Comparison of ENCODE assay signal across 2 fruit fly cellular contexts in the genomic region with DNA sequence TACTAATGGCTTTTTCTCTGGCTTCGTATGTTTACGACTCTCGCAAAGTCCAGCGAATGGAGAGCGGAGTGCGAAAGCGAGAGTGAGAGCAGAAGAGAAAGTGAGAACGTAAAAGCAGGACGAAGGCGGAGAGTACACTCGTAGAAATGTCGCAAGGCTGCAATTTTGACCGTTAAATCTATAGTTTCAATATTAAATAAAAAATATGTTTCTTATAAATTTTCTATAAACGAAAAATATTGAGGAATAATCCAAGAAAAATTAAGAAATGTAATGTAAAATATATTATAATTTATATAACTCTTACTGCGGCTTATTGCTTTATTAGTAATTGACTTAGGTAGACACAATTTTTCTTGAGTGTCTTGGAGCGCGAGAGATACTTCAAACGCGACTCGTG.
TF ChIP-seq lines count a peak whose summit lies in the region.

No protein-coding gene starts in this region.

TF ChIP-seq in whole organism, embryonic, 481 proteins besides CTCF, POLR2A, EP300 and RAD21 (continued from another document):
- peak; percentile 33; the same call in 1 of the 3 replicates for TF ChIP-seq tgo (GFP tag; IDR thresholded peaks at IDR 0.05; lab: Robert Waterston, UW)
- TF ChIP-seq CG6854 (GFP tag; optimal IDR thresholded peaks at IDR 0.05; lab: Kevin White, UChicago) = no peak
- peak; percentile 35 for TF ChIP-seq zen (tag; optimal IDR thresholded peaks at IDR 0.05; lab: Kevin White, UChicago)
- TF ChIP-seq CG8924 (tag; optimal IDR thresholded peaks at IDR 0.05; lab: Kevin White, UChicago) = peak; percentile 11
- peak; percentile 2 for TF ChIP-seq Sox102F (GFP tag; optimal IDR thresholded peaks at IDR 0.05; lab: Kevin White, UChicago)
- TF ChIP-seq Blimp-1 (GFP tag; optimal IDR thresholded peaks at IDR 0.05; lab: Kevin White, UChicago) = peak; percentile 40
- TF ChIP-seq Oli (tag; optimal IDR thresholded peaks at IDR 0.05; lab: Kevin White, UChicago) = peak; percentile 2
- TF ChIP-seq Meics (GFP tag; optimal IDR thresholded peaks at IDR 0.05; lab: Kevin White, UChicago) = peak; percentile 14
- TF ChIP-seq CG10979 (tag; optimal IDR thresholded peaks at IDR 0.05; lab: Kevin White, UChicago) = peak; percentile 12
- no peak for TF ChIP-seq CG3838 (GFP tag; optimal IDR thresholded peaks at IDR 0.05; lab: Kevin White, UChicago)
- TF ChIP-seq row (GFP tag; IDR thresholded peaks at IDR 0.05; lab: Robert Waterston, UW) = peak; percentile 55; the same call in 1 of the 3 replicates
- TF ChIP-seq CG18599 (GFP tag; optimal IDR thresholded peaks at IDR 0.05; lab: Kevin White, UChicago) = peak; percentile 17
- no peak for TF ChIP-seq NC2α (GFP tag; optimal IDR thresholded peaks at IDR 0.05; lab: Kevin White, UChicago)
- peak; percentile 39 for TF ChIP-seq lab (GFP tag; optimal IDR thresholded peaks at IDR 0.05; lab: Kevin White, UChicago)
- no peak for TF ChIP-seq zen2 (GFP tag; IDR thresholded peaks at IDR 0.05; lab: Robert Waterston, UW; ENCODE audit: partially characterized antibody)
- TF ChIP-seq pb (GFP tag; optimal IDR thresholded peaks at IDR 0.05; lab: Kevin White, UChicago) = no peak
- TF ChIP-seq corto (GFP tag; optimal IDR thresholded peaks at IDR 0.05; lab: Kevin White, UChicago) = peak; percentile 28
- TF ChIP-seq CHES-1-like (GFP tag; optimal IDR thresholded peaks at IDR 0.05; lab: Kevin White, UChicago) = no peak
- no peak for TF ChIP-seq CG15514 (GFP tag; optimal IDR thresholded peaks at IDR 0.05; lab: Kevin White, UChicago)
- TF ChIP-seq D19A (tag; optimal IDR thresholded peaks at IDR 0.05; lab: Kevin White, UChicago) = peak; percentile 1

TF ChIP-seq in whole organism, prepupa, 60 proteins besides CTCF, POLR2A, EP300 and RAD21 (continued from another document):
- TF ChIP-seq CG31627 (GFP tag; optimal IDR thresholded peaks at IDR 0.05; lab: Kevin White, UChicago) (no peak), CG3032 (tag; optimal IDR thresholded peaks at IDR 0.05; lab: Kevin White, UChicago) (no peak), Sox102F (GFP tag; optimal IDR thresholded peaks at IDR 0.05; lab: Kevin White, UChicago) (peak; percentile 12), Hr4 (GFP tag; optimal IDR thresholded peaks at IDR 0.05; lab: Kevin White, UChicago) (no peak), Hr38 (GFP tag; optimal IDR thresholded peaks at IDR 0.05; lab: Kevin White, UChicago) (no peak), CG15336 (GFP tag; IDR thresholded peaks at IDR 0.05; lab: Robert Waterston, UW) (no peak), Met (GFP tag; optimal IDR thresholded peaks at IDR 0.05; lab: Kevin White, UChicago) (peak; percentile 19), CG10631 (GFP tag; optimal IDR thresholded peaks at IDR 0.05; lab: Kevin White, UChicago) (peak; percentile 53), dac (GFP tag; optimal IDR thresholded peaks at IDR 0.05; lab: Kevin White, UChicago) (no peak), CG6276 (GFP tag; optimal IDR thresholded peaks at IDR 0.05; lab: Kevin White, UChicago) (no peak), svp (GFP tag; lab: Kevin White, UChicago) (peak; percentile 64), CG3919 (GFP tag; optimal IDR thresholded peaks at IDR 0.05; lab: Kevin White, UChicago) (peak; percentile 55), CG6792 (GFP tag; optimal IDR thresholded peaks at IDR 0.05; lab: Kevin White, UChicago) (peak; percentile 50), CG6163 (GFP tag; IDR thresholded peaks at IDR 0.05; lab: Robert Waterston, UW) (no peak; the same call in 2 of the 3 replicates), CG11294 (GFP tag; IDR thresholded peaks at IDR 0.05; lab: Robert Waterston, UW) (no peak), OdsH (GFP tag; optimal IDR thresholded peaks at IDR 0.05; lab: Kevin White, UChicago) (peak; percentile 46), Ets96B (tag; optimal IDR thresholded peaks at IDR 0.05; lab: Kevin White, UChicago) (no peak), Gug (GFP tag; IDR thresholded peaks at IDR 0.05; lab: Robert Waterston, UW) (no peak), dsx (GFP tag; optimal IDR thresholded peaks at IDR 0.05; lab: Kevin White, UChicago; ENCODE audit: poor library complexity, severe bottlenecking) (no peak), CG11902 (GFP tag; optimal IDR thresholded peaks at IDR 0.05; lab: Kevin White, UChicago) (no peak), CG8319 (GFP tag; optimal IDR thresholded peaks at IDR 0.05; lab: Kevin White, UChicago) (no peak), ss (GFP tag; optimal IDR thresholded peaks at IDR 0.05; lab: Kevin White, UChicago) (no peak), Eip93F (GFP tag; optimal IDR thresholded peaks at IDR 0.05; lab: Kevin White, UChicago) (no peak), Eip78C (GFP tag; lab: Kevin White, UChicago) (peak; percentile 68), pdm3 (GFP tag; optimal IDR thresholded peaks at IDR 0.05; lab: Kevin White, UChicago) (no peak), Lpt (GFP tag; optimal IDR thresholded peaks at IDR 0.05; lab: Kevin White, UChicago) (no peak), CG34406 (GFP tag; optimal IDR thresholded peaks at IDR 0.05; lab: Kevin White, UChicago) (peak; percentile 10), CG32006 (GFP tag; optimal IDR thresholded peaks at IDR 0.05; lab: Kevin White, UChicago) (peak; percentile 46), CG7368 (GFP tag; optimal IDR thresholded peaks at IDR 0.05; lab: Kevin White, UChicago) (peak; percentile 17), Sox15 (GFP tag; optimal IDR thresholded peaks at IDR 0.05; lab: Kevin White, UChicago) (no peak), CG8632 (GFP tag; optimal IDR thresholded peaks at IDR 0.05; lab: Kevin White, UChicago) (peak; percentile 30), CG16779 (tag; optimal IDR thresholded peaks at IDR 0.05; lab: Kevin White, UChicago) (no peak), CG4318 (GFP tag; optimal IDR thresholded peaks at IDR 0.05; lab: Kevin White, UChicago) (no peak), acj6 (GFP tag; optimal IDR thresholded peaks at IDR 0.05; lab: Kevin White, UChicago) (peak; percentile 24), CG8119 (GFP tag; IDR thresholded peaks at IDR 0.05; lab: Robert Waterston, UW) (no peak), achi (GFP tag; optimal IDR thresholded peaks at IDR 0.05; lab: Kevin White, UChicago) (peak; percentile 35), Eip75B (GFP tag; optimal IDR thresholded peaks at IDR 0.05; lab: Kevin White, UChicago) (no peak), CG11762 (GFP tag; optimal IDR thresholded peaks at IDR 0.05; lab: Kevin White, UChicago; ENCODE audit: insufficient read depth) (no peak)
